Fruit fly (Drosophila melanogaster): ENCODE measurements around the gene CG3091.

CG3091 gene

DNA sequence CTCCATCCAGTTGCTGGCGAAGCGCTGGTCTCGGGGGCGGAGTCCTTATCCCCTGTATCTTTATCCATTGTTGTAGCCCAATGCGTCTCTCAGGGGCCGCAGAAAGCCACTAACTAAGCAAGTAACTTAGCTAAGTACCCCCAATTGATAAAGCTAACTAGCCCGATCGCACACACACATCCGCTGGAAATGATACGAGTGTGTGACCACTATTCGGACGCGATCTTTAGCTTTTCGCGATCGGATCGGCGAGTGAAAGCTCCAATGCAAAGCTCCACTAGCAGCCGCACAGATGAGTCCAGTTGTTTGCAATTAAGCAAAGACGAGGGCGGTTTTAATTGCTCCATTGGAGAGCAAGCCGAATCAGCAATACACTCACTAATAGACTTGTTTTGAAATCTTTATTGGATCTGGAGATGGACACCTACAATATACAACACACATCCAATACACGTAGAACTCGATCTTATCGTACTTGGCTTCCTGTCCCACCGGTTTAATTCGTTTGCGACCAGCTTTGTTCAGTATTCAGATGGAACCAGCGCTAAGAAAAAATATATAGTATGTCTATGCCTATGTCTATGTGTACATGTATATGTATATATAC, at the start of gene CG3091:
Gene CG3091, minus strand, starts transcription at position 178 of the 607 bp plus-strand sequence.
- TF ChIP-seq pan (optimal IDR thresholded peaks at IDR 0.05) (no peak), Dll (optimal IDR thresholded peaks at IDR 0.05) (no peak), usp (GFP tag; optimal IDR thresholded peaks at IDR 0.05) (no peak), CG8478 (optimal IDR thresholded peaks at IDR 0.05) (no peak), EcR (GFP tag; optimal IDR thresholded peaks at IDR 0.05) (no peak), psq (optimal IDR thresholded peaks at IDR 0.05) (no peak)

DNA sequence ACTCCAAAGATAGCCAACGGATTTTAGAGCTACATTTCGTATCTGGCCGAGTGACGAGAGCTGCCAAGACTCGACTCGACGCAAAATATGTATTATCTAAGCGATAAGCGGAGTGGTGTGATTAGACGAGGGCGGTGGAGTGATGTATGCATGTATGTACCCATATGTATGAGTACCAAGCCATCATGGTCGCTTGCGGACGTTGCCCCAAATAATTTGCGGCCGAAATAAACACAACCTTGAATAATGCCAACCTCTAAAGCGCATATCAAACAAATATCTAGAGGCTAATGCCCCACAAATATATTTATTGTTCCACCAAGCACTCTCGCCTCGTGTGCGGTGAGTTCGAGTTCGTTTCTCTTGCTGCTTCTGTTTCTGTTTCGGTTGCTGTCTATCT, 48.9 kb upstream of the CG3091 start:
- no peak for TF ChIP-seq CG8478 (optimal IDR thresholded peaks at IDR 0.05)
- no peak for TF ChIP-seq psq (optimal IDR thresholded peaks at IDR 0.05)
- TF ChIP-seq EcR (GFP tag; optimal IDR thresholded peaks at IDR 0.05), result no peak
- no peak for TF ChIP-seq Dll (optimal IDR thresholded peaks at IDR 0.05)
- TF ChIP-seq usp (GFP tag; optimal IDR thresholded peaks at IDR 0.05), result no peak
- no peak for TF ChIP-seq pan (optimal IDR thresholded peaks at IDR 0.05)

DNA sequence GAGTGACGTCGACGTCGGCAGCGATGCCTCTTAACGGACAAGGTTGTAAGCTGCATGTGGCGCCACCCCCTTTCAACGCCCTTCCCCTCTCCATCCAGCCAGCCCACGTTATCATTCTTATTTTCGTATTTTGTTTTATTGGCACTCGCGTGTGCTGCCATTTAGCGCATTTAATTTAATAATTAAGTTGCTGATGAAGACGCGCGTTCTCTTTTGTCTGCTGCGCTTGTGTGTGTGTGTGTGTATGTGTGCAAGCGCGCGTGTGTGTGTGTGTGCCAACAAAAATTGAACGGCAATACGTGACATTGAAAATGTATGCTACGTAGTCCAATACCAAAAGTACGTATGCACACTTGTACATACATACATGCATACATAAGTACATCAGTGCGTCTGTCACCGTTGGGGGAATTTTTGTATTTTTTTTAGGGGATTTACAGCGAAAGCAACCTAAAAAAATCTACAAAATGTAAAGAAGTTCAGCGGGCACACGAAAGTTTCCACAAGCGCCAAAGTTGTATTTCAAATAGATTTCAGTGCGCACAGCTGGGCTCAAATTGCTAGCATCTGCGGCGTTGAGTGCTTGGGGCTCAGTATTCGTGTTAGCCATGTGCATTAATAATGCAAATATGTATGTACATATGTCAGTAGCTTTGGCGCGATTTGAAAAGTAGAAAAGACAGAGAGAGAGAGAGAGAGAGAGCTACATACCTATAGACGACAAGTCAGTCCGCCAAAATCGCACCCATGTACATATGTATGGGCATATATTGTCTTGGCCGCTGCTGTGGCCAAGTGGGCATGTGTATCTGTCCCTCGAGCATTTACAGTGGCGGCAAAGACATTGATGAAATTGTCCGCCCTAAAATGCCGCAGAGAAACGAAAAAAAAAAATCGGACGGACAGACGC, 47.9 kb upstream of the CG3091 start:
- TF ChIP-seq psq (optimal IDR thresholded peaks at IDR 0.05) (no peak), usp (GFP tag; optimal IDR thresholded peaks at IDR 0.05) (no peak), Dll (optimal IDR thresholded peaks at IDR 0.05) (no peak), EcR (GFP tag; optimal IDR thresholded peaks at IDR 0.05) (no peak), pan (optimal IDR thresholded peaks at IDR 0.05) (no peak), CG8478 (optimal IDR thresholded peaks at IDR 0.05) (no peak)

DNA sequence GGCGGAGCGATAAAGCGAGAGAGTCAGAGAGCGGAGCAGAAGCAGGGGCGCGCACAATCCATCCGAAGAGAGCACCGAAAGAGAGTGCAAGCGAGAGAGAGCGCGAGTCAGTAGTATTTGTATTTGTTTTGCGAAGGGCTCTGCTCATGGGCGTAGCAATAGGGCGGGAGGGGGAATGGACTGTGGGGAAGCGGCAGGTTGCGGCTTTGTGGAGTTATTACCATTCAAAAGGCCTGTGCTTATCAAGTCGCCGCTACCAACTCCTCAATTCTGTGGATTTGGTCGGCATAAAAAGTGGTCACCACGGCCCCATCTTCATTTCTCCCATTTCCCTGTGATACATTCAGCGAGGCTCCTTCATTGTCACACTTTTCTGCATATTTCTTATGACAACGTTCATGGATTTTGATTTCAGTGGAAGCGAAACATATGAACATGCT, 47.1 kb upstream of the CG3091 start:
- TF ChIP-seq pan (optimal IDR thresholded peaks at IDR 0.05) (no peak), Dll (optimal IDR thresholded peaks at IDR 0.05) (peak; percentile 94)

DNA sequence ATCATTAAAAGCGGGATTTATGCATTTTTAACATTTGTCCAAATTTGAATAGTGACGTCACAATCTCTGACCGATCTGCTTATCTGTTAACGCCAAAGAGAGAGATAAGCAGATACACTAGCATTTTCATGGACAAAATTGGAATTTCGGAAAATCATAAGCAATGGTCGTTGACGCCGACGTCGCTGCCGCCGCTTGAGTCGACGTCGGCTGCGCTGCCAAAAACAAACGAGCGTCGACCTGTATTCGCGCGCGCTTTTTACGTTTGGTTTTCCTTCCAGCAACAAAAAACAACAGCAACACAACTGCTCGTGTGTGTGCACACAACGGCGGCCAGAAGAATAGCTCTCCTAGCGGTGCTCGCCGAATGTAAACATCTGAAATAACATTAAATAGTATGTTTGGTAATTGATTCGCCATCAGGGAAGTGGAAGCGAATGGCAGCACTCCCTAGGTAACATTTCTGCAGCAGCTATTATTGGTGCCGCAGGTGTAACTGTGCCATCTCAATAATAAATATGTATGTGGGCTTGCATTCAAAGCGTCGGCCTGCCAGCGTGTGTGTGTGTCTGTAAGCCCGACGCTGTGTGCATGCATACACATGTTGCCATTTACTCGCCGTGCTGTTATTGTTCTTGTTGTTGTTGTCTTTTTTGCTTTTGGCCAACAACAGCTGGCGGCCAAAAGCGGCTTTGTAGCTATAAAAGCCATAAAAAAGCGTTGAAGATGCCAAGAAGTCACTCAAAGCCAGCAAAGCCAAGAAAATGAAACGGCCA, 46.5 kb upstream of the CG3091 start:
- no peak for TF ChIP-seq psq (optimal IDR thresholded peaks at IDR 0.05)
- no peak for TF ChIP-seq Dll (optimal IDR thresholded peaks at IDR 0.05)
- no peak for TF ChIP-seq CG8478 (optimal IDR thresholded peaks at IDR 0.05)
- TF ChIP-seq pan (optimal IDR thresholded peaks at IDR 0.05), result no peak
- no peak for TF ChIP-seq EcR (GFP tag; optimal IDR thresholded peaks at IDR 0.05)
- TF ChIP-seq usp (GFP tag; optimal IDR thresholded peaks at IDR 0.05), result no peak

DNA sequence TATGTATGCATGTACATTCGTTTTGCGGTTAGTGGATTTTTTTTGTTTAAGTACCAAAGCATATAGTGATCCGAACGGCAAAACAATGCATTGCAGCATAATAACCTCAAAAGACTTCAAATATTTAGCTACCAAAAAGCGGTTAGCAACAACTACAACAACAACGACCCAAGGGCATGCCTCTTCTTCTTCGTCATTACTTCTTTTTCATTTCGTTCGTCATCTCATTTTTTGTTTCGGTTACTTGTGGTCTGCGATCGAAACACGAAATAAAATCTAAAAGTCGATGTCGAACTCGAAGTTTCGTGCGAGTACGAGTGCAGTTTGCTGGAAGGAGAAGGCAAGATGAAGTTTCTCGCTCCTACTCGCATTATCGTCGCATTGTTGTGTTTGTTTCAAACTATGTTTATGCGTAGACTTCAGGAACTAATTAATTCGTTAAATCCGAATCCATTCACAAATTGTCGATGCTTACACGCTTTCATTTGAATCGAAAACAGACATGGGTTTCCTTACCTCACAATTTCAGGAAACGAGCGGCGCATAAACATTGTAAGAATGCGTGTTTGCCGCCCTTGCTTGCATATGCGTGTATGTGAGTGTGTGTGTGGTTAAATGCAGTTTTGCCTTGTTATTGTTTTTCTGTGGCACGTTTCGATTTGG, 44.8 kb upstream of the CG3091 start:
- TF ChIP-seq Dll (optimal IDR thresholded peaks at IDR 0.05) (no peak), usp (GFP tag; optimal IDR thresholded peaks at IDR 0.05) (no peak), pan (optimal IDR thresholded peaks at IDR 0.05) (no peak), psq (optimal IDR thresholded peaks at IDR 0.05) (no peak), EcR (GFP tag; optimal IDR thresholded peaks at IDR 0.05) (no peak), CG8478 (optimal IDR thresholded peaks at IDR 0.05) (no peak)

DNA sequence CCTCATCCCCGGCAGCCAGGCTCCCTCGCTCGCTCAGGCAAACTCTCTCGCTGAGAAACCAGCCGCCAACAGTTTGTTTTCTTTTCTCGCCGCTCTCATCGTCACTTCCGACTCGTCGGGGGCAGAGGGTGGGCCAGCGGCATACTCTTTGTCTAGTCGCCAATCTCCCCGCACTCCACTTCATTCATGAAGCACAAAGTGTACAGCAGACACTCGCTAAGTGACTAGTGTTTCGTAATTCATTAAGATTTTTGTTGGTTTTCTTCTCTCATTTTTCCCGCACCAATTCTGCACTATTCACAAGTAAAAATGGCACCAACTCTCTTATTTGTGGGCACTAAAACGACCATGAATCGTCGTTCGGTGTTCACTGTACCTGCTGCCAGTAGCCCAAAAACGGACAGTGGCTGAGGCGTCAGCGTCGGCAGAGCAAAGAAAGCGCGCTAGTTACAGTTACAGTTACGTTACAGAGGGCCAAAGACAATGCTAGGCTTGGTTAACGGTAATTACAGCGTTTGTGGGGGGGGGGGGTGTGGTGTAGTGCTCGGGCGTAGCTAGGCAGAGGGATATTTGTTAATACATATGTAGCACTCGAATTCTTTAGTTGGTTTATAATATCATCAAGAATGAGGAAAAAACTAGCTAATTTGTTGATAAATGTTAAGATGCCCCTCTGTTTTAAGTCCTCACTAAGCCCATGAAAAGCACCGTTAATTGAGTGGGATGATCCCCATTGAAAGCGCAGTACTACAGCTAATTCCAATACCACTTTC, 43.6 kb upstream of the CG3091 start:
- TF ChIP-seq Dll (optimal IDR thresholded peaks at IDR 0.05) (peak; percentile 75), usp (GFP tag; optimal IDR thresholded peaks at IDR 0.05) (no peak), pan (optimal IDR thresholded peaks at IDR 0.05) (no peak)

DNA sequence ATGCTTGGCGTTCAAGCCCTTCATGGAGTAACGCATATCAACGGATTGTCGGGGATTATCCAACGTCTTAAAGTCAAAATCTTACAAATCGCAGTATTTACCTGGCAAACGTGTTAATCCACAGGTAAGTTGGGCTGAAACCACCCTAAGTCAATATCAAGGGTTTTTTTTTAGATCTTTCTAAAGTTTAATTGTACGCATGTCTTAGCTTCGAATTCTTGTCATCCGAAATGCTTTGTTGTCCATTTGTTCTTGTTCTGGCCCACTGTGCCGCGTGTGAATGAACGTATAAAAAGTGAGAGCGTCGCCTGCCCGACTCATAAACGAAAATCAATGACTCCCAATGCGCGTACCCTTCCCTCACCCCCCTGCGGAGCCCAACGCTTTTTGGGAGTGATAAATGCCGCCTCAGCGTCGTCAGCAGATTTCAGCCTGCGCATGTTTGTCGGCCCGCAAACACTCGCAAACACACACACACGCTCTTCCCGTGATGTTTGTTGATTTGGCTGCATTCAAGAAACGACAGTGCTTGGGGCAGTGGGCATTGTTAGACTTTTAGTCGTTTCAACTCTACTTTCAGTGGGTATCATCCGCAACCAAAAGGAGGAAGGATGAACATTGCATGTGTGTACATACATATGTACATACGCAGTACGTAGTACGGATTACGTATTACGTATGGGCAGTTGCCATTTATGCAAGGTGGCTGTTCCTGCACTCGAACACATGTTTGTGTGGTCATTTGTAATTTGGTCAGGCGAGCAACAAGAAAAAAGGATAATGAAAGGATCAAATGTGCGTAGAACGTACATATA, 42.4 kb upstream of the CG3091 start:
- TF ChIP-seq usp (GFP tag; optimal IDR thresholded peaks at IDR 0.05) (no peak), EcR (GFP tag; optimal IDR thresholded peaks at IDR 0.05) (peak; percentile 21 to 66)

DNA sequence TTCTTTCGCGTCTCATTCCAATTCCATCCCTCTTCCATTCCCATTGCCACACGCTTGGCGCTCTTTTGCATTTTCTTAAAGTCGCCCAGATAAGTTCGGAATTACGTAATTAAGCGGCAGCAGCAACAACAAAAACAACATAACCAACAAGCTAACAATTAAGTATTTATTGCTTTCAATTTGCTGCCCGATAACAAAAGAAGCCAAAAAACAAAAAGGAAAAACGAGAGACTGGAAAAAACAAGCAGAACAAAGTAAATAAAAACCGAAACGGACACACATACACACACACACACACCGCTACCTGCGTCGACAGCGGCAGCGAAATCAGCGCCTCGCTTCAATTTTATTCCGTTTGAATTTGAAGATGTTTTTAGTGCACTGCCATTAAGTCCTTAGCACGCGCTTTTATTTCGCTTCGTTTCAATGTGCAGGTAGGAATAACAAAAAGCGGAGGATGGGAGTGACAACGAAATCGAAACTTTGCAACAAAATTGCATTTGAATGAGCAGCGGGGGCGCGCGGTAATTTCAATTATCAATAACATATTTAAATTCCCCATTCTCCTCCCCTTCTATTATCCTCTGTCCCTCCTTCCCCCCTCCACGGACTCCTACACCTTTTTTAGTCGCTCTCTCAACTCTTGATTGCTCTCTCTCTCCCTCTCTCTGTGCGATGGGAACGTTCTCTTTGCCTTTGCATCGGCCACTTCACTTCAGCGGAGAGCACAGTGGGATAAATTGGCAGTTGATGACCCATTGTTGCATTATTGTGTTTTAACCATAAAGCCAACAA, 41.6 kb upstream of the CG3091 start, which contains the start of gene Raf:
Gene Raf, plus strand, starts transcription at position 32 of the 795 bp plus-strand sequence.
- TF ChIP-seq Dll (optimal IDR thresholded peaks at IDR 0.05), result peak; percentile 77
- no peak for TF ChIP-seq CG8478 (optimal IDR thresholded peaks at IDR 0.05)
